Fruit fly (Drosophila melanogaster) whole organism: ENCODE measurements around the gene Tbcd.

Source experiments
- CG8478 ChIP-seq: fragments of >200 bp; optimal IDR thresholded peaks from 2 replicates; lab custom pipeline; 2018; ENCODE audit warnings: inconsistent platforms
- Dll ChIP-seq: fragments of >200 bp; optimal IDR thresholded peaks from 2 replicates; lab custom pipeline; 2017
- EcR ChIP-seq, 2 experiments: fragments of >200 bp; optimal IDR thresholded peaks; 2 replicates each; lab custom pipeline; 2017; ENCODE audit warnings: missing biosample characterization in 2 of 2, missing genetic modification characterization in 2 of 2, missing genetic modification reagents in 2 of 2
- pan ChIP-seq: fragments of >200 bp; optimal IDR thresholded peaks from 2 replicates; lab custom pipeline; 2017
- psq ChIP-seq: fragments of >200 bp; optimal IDR thresholded peaks from 2 replicates; lab custom pipeline; 2017
- usp ChIP-seq: fragments of >200 bp; optimal IDR thresholded peaks from 2 replicates; lab custom pipeline; 2017; ENCODE audit warnings: missing biosample characterization, missing genetic modification characterization, mixed read lengths

Tbcd gene

dm6 chr2L:2192123-2192601 is 44.8 kb downstream of the Tbcd start, which contains the start of gene CG10874:
TSS of gene CG10874 (minus strand) at chr2L:2192386.
- no peak for TF ChIP-seq pan (lab: Kevin White, UChicago)
- no peak for TF ChIP-seq psq (lab: Kevin White, UChicago)
- no peak for TF ChIP-seq usp (GFP tag; lab: Kevin White, UChicago)
- TF ChIP-seq Dll (lab: Kevin White, UChicago) = no peak
- no peak for TF ChIP-seq EcR (GFP tag; optimal IDR thresholded peaks at IDR 0.05; lab: Kevin White, UChicago)
- no peak for TF ChIP-seq CG8478

- TF ChIP-seq Dll (lab: Kevin White, UChicago) = peak; percentile 38
- peak; percentile 25 to 69 for TF ChIP-seq EcR (GFP tag; optimal IDR thresholded peaks at IDR 0.05; lab: Kevin White, UChicago)
- TF ChIP-seq CG8478 = peak; percentile 50
- TF ChIP-seq pan (lab: Kevin White, UChicago) = no peak
These were observed 46.1 kb downstream of the Tbcd start for dm6 chr2L:2193357-2193780.

DNA sequence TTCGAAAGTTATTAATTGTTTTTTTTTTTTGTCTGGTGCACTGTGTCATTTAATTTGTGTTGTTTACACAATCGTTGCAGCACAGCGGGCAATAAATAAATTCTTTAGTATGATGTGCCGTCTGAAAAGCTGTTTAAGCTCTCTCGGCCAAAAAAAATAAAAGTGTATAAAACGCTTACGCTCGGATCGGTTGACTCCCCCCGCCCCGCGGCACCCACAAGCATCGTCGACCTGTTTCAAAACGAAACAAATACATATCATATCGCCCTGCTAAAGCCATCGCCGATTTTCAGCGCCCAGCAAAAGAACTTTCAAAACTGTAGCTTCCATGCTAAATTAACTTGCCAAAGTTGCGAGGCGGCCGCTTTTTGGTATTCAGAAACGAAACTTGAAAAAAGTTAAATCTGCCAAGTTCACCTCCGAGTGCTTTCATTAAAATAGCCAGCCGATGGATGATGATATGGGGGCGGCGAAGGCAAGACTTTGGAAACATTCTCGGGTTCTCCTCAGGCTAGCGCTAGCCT is 47.0 kb downstream of the Tbcd start:
- TF ChIP-seq usp (GFP tag; lab: Kevin White, UChicago) (no peak), EcR (GFP tag; optimal IDR thresholded peaks at IDR 0.05; lab: Kevin White, UChicago) (peak in 1 of 2 experiments; percentile 31)

dm6 chr2L:2195328-2195727 is 48.0 kb downstream of the Tbcd start:
- no peak for TF ChIP-seq usp (GFP tag; lab: Kevin White, UChicago)
- TF ChIP-seq Dll (lab: Kevin White, UChicago) = no peak
- no peak for TF ChIP-seq psq (lab: Kevin White, UChicago)
- TF ChIP-seq EcR (GFP tag; optimal IDR thresholded peaks at IDR 0.05; lab: Kevin White, UChicago) = no peak
- no peak for TF ChIP-seq pan (lab: Kevin White, UChicago)
- TF ChIP-seq CG8478 = no peak

DNA sequence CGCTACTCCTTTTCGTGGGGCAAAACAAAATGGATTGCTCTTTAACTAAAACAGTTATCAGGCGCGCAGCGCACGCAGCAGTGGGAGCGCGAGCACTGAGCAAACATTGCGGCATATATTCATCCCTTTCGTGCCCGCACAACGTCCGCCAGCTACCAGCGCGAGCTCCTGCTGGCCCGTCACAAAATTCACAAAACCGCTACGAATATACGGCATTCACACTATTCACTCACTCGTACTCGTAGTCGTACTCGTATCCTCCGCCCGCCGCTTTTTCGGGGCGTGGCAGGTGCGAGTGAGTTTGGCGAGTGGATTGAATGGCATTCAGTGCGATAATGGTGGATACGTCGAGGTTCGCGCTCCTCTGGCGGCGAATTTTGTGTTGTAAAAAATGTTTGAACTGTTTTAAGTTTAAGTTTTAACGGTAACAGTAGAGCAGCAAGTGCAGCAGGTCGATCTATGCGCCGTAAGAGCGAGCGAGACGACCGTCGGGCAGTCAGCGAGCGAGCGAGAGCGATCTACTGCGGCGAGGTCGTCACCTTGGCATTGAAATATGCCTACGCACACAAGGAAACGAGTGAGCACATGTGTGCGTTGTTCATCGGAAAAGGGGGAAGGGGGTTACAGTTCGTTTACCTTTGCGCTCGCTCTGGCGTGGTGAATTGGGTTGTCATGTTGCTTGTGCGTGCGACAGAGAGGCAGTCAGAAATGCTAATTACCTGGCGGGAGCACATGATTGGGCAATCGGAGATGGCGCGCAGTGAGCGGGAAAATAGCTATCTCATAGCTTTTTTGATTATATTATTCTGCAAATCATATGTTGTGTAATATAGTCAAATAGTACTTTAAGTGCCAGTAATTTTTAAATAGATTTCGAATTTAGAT is 49.5 kb downstream of the Tbcd start:
- TF ChIP-seq EcR (GFP tag; optimal IDR thresholded peaks at IDR 0.05; lab: Kevin White, UChicago) (peak; percentile 100), CG8478 (peak; percentile 33), psq (lab: Kevin White, UChicago) (no peak), pan (lab: Kevin White, UChicago) (no peak), Dll (lab: Kevin White, UChicago) (peak; percentile 87), usp (GFP tag; lab: Kevin White, UChicago) (no peak)

DNA sequence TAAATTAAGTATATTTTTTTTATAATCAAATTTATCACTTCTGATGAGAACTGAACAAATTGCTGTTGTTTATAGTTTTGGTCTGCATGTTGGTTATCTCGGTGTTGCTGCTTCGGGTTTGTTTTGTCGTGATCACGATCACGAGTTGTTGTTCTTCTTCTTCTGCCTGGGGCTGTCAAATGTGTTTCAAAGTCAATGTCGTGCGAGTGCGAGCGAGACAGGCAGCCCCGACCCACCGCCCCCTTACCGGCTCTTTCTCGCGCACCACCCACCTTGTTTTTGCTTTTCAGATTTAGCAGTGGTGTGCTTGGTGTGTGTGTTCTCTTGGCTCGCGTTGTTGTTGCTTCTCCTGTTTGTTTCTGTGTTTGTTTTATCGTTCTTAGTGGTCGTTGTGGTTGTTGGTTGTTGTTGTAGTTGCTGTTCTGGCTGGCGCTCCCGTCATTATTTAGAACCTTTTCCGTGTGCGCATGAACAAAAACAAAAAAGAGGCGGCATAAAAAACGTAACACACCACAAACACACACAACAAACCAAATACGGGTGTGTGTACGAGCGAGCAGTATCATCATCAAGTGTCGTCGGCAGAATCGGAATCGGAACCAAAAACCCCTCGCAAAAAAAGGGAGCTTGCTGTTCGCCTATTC is 50.3 kb downstream of the Tbcd start, which contains the start of gene COX7AL2:
TSS of gene COX7AL2 (minus strand) at position 438 of the 644 bp plus-strand sequence.
- TF ChIP-seq usp (GFP tag; lab: Kevin White, UChicago) (no peak), Dll (lab: Kevin White, UChicago) (no peak), EcR (GFP tag; optimal IDR thresholded peaks at IDR 0.05; lab: Kevin White, UChicago) (peak in 1 of 2 experiments; percentile 89), psq (lab: Kevin White, UChicago) (no peak)

DNA sequence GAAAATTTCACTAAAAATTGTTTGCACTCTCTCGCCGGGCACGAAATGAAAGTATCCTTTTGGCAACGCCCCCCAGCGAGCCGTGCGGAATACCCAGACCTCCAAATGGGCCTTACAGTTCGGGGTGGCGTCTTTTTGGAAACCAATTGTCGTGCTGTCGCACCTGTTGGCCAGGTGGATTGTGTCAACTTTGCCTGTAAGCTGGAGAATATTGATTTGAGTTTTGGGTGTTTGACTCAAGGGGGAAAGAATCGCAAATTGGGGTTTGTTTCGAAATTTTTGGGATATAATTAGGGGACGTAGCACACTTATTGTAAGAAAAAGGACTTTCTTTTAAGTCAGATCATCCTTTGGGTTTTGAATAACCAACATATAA is 50.8 kb downstream of the Tbcd start:
- TF ChIP-seq psq (lab: Kevin White, UChicago) = no peak

DNA sequence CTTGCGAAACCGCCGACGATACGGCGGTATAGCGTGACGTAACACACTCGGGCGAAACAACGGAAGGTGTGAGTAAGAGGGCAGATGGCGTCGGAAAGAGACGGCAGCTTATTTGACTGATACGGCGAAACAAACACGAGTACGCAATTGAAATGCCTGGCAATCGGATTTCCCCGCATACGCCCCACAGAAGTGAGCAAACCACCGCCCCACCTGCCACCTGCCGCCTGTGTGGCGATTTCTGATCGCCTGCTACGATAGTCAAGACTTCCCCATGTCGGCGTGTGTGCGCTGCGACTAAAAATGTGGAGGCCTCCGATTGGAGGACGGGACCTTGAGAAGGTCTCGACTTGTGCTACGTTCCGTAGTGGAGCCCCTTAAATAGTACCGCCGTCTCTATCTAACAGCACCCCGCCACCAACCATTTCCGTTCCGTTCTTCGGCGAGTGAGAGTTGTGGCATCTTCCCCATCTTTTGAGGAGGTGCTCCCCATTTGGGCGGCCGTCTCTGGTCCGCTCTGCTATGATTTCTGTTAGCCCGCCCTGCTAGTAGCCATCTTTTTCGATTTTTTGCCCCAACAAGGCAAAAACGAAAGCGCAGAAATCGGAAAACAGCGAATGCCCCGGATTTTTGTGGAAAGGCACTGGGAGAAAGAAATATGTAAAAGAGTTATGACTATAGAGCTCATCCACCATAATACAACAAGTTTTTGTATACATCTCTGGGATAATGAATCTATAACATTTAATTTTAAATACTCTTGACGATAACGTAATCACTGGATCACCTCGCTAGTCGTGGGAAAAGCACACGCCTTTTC is 51.5 kb downstream of the Tbcd start:
- TF ChIP-seq CG8478 = peak; percentile 21
- TF ChIP-seq EcR (GFP tag; optimal IDR thresholded peaks at IDR 0.05; lab: Kevin White, UChicago) = peak; percentile 65 to 90
- no peak for TF ChIP-seq pan (lab: Kevin White, UChicago)
- TF ChIP-seq usp (GFP tag; lab: Kevin White, UChicago) = no peak
- no peak for TF ChIP-seq Dll (lab: Kevin White, UChicago)

dm6 chr2L:2199433-2199796 is 52.1 kb downstream of the Tbcd start:
- TF ChIP-seq CG8478 = no peak
- TF ChIP-seq EcR (GFP tag; optimal IDR thresholded peaks at IDR 0.05; lab: Kevin White, UChicago) = no peak
- no peak for TF ChIP-seq usp (GFP tag; lab: Kevin White, UChicago)
- TF ChIP-seq pan (lab: Kevin White, UChicago) = no peak
- no peak for TF ChIP-seq psq (lab: Kevin White, UChicago)
- TF ChIP-seq Dll (lab: Kevin White, UChicago) = no peak

DNA sequence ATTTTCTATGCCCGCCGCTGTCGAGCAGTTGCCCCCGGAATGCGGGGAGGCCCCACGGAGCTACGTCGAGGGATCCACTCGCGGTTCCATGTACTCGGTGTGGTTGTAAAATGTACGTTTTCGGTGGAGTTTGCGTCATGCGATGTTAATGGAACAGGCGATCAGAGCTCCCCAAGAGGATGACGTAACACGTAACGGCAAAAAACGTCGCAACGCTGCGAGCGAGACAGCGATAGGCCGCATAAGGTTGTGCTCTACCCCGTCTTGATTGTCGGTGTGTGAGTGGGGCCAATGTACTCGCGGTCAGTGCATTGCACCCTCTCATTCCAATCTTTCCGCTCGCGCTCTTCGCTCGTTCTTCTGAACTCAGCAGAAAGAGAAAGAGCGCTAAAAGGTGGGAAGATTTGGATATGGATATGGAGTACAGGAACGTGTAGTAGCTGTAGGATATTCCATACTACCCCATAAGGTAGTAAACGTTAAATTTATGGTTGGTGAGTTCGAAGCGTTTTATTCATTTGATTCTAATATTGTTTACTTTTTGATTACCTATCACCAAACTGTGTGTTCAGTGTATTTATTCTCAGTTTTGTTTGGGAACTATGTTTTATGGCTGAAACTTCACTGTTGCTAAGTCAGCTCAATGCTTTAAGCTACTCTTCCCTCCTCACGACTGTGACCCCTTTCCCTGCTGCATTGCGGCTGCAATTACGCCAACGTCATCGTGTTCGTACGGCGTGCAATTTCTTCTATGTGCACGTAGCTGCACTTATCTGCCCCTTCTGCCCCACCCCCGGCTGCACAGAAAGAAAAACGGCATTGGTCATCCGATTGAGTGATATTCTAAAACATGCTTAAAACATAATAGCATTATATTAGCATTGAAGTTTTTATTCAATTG is 53.1 kb downstream of the Tbcd start:
- no peak for TF ChIP-seq pan (lab: Kevin White, UChicago)
- TF ChIP-seq EcR (GFP tag; optimal IDR thresholded peaks at IDR 0.05; lab: Kevin White, UChicago) = peak; percentile 100
- TF ChIP-seq psq (lab: Kevin White, UChicago) = no peak
- TF ChIP-seq Dll (lab: Kevin White, UChicago) = no peak
- TF ChIP-seq CG8478 = no peak
- TF ChIP-seq usp (GFP tag; lab: Kevin White, UChicago) = no peak
